Fruit fly (Drosophila melanogaster): ENCODE results near the gene Ugt36F1.

- TF ChIP-seq kay (GFP tag; ENCODE audit: borderline replicate concordance): peak; percentile 8
- no peak for TF ChIP-seq CG11617 (GFP tag; optimal IDR thresholded peaks at IDR 0.05)
- TF ChIP-seq cnc (optimal IDR thresholded peaks at IDR 0.05): no peak
- no peak for TF ChIP-seq CG7045 (GFP tag; optimal IDR thresholded peaks at IDR 0.05)
- no peak for TF ChIP-seq CG14711 (tag; optimal IDR thresholded peaks at IDR 0.05)
- TF ChIP-seq CG12768 (GFP tag; optimal IDR thresholded peaks at IDR 0.05): no peak
- TF ChIP-seq Mnt (GFP tag; optimal IDR thresholded peaks at IDR 0.05): no peak
- no peak for TF ChIP-seq Clk (GFP tag; optimal IDR thresholded peaks at IDR 0.05)
- no peak for TF ChIP-seq cic (GFP tag; optimal IDR thresholded peaks at IDR 0.05)
- TF ChIP-seq CG1620 (GFP tag; optimal IDR thresholded peaks at IDR 0.05): no peak
- TF ChIP-seq Hr96 (GFP tag; optimal IDR thresholded peaks at IDR 0.05): no peak
Measured at dm6 chr2L:18780911-18781545, 38.1 kb upstream of the Ugt36F1 start.
